Fruit fly (Drosophila melanogaster) whole organism, wandering third instar larva: Measurements from ENCODE around the gene Cyp4s3.

ENCODE experiments used
- Abd-B ChIP-seq: fragments of >200 bp; optimal IDR thresholded peaks from 2 replicates; lab custom pipeline; 2017; ENCODE audit warnings: missing biosample characterization, missing genetic modification characterization
- CG32264 ChIP-seq: fragments of 200-800 bp; sonication (Bioruptor generic); optimal IDR thresholded peaks from 2 replicates; lab custom pipeline; 2016; ENCODE audit warnings: missing biosample characterization, missing genetic modification characterization
- CG9705 ChIP-seq: fragments of 200-800 bp; sonication (Bioruptor generic); optimal IDR thresholded peaks from 2 replicates; lab custom pipeline; 2018; ENCODE audit warnings: missing biosample characterization, mild to moderate bottlenecking, missing genetic modification characterization
- CrebA ChIP-seq: fragments of 200-800 bp; sonication (Bioruptor generic); optimal IDR thresholded peaks from 2 replicates; lab custom pipeline; 2016; ENCODE audit warnings: missing biosample characterization, mild to moderate bottlenecking, missing genetic modification characterization, borderline replicate concordance
- Dfd ChIP-seq: fragments of >200 bp; optimal IDR thresholded peaks from 2 replicates; lab custom pipeline; 2017; ENCODE audit warnings: missing biosample characterization, missing genetic modification characterization
- Dif ChIP-seq: fragments of 200-275, 200-300 bp; sonication (Bioruptor generic); optimal IDR thresholded peaks from 2 replicates; lab custom pipeline; 2018; ENCODE audit warnings: missing biosample characterization, missing genetic modification characterization; ENCODE audit not compliant: partially characterized antibody
- GATAd ChIP-seq: sonication (Bioruptor generic); optimal IDR thresholded peaks from 2 replicates; lab custom pipeline; 2016; ENCODE audit warnings: missing biosample characterization, missing genetic modification characterization
- HLH106 ChIP-seq: fragments of 200-800 bp; optimal IDR thresholded peaks from 3 replicates; lab custom pipeline; 2019; ENCODE audit warnings: missing biosample characterization, mild to moderate bottlenecking, missing genetic modification characterization, moderate library complexity
- Hnf4 ChIP-seq: fragments of 200-800 bp; sonication (Bioruptor generic); optimal IDR thresholded peaks from 2 replicates; lab custom pipeline; 2016; ENCODE audit warnings: missing biosample characterization, mild to moderate bottlenecking, missing genetic modification characterization
- Hr78 ChIP-seq: fragments of >200 bp; optimal IDR thresholded peaks from 2 replicates; lab custom pipeline; 2017; ENCODE audit warnings: missing biosample characterization, missing genetic modification characterization
- Hr83 ChIP-seq: fragments of 200-300 bp; sonication (Bioruptor generic); optimal IDR thresholded peaks from 2 replicates; lab custom pipeline; 2016; ENCODE audit warnings: missing biosample characterization, mild to moderate bottlenecking, missing genetic modification characterization, moderate library complexity; ENCODE audit not compliant: poor library complexity, severe bottlenecking
- Jra ChIP-seq: sonication (Bioruptor generic); optimal IDR thresholded peaks from 2 replicates; lab custom pipeline; 2016; ENCODE audit warnings: missing biosample characterization, missing genetic modification characterization
- Mio ChIP-seq: sonication (Bioruptor generic); optimal IDR thresholded peaks from 2 replicates; lab custom pipeline; 2016; ENCODE audit warnings: missing biosample characterization, missing genetic modification characterization
- Myc ChIP-seq: fragments of >200 bp; optimal IDR thresholded peaks from 2 replicates; lab custom pipeline; 2017
- N ChIP-seq: fragments of >200 bp; optimal IDR thresholded peaks from 2 replicates; lab custom pipeline; 2018; ENCODE audit warnings: missing biosample characterization, missing external identifiers, missing genetic modification characterization
- OdsH ChIP-seq: fragments of 200-800 bp; sonication (Bioruptor generic); optimal IDR thresholded peaks from 2 replicates; lab custom pipeline; 2016; ENCODE audit warnings: missing biosample characterization, mild to moderate bottlenecking, missing genetic modification characterization
- Rel ChIP-seq, 2 experiments: fragments of 200-800 bp; sonication (Bioruptor generic) in 1 of 2; optimal IDR thresholded peaks; 2 replicates in 1 of 2; 3 replicates in 1 of 2; lab custom pipeline; 2016 to 2019; ENCODE audit warnings: mild to moderate bottlenecking in 2 of 2, missing biosample characterization in 2 of 2, missing genetic modification characterization in 2 of 2, moderate library complexity in 1 of 2
- Sp1 ChIP-seq: fragments of 200-800 bp; sonication (Bioruptor generic); optimal IDR thresholded peaks from 3 replicates; lab custom pipeline; 2019; ENCODE audit warnings: missing biosample characterization, mild to moderate bottlenecking, missing genetic modification characterization, moderate library complexity
- Vsx2 ChIP-seq: fragments of 200-300, 225-300 bp; sonication (Bioruptor generic); optimal IDR thresholded peaks from 2 replicates; lab custom pipeline; 2018; ENCODE audit warnings: missing biosample characterization, missing genetic modification characterization; ENCODE audit not compliant: partially characterized antibody
- br ChIP-seq: fragments of 200-800 bp; sonication (Bioruptor generic); optimal IDR thresholded peaks from 2 replicates; lab custom pipeline; 2016; ENCODE audit warnings: missing biosample characterization, missing genetic modification characterization
- brk ChIP-seq: fragments of 200-800 bp; sonication (Bioruptor generic); optimal IDR thresholded peaks from 2 replicates; lab custom pipeline; 2016; ENCODE audit warnings: missing biosample characterization, mild to moderate bottlenecking, missing genetic modification characterization
- dl ChIP-seq, 2 experiments: fragments of 175-275, 200-275 bp in 1 of 2; fragments of 200-275 bp in 1 of 2; sonication (Bioruptor generic); optimal IDR thresholded peaks; lab custom pipeline; 2018; ENCODE audit warnings: mild to moderate bottlenecking in 2 of 2, missing biosample characterization in 2 of 2, missing genetic modification characterization in 2 of 2, moderate library complexity in 2 of 2; ENCODE audit not compliant: partially characterized antibody in 2 of 2, insufficient read depth in 1 of 2
- dmrt93B ChIP-seq: fragments of 200-800 bp; sonication (Bioruptor generic); optimal IDR thresholded peaks from 2 replicates; lab custom pipeline; 2018; ENCODE audit warnings: missing biosample characterization, mild to moderate bottlenecking, missing genetic modification characterization
- dsf ChIP-seq: sonication (Bioruptor generic); optimal IDR thresholded peaks from 2 replicates; lab custom pipeline; 2016; ENCODE audit warnings: missing biosample characterization, missing genetic modification characterization, borderline replicate concordance
- ey ChIP-seq: fragments of 200-800 bp; sonication (Bioruptor generic); optimal IDR thresholded peaks from 2 replicates; lab custom pipeline; 2016; ENCODE audit warnings: missing biosample characterization, missing genetic modification characterization
- foxo ChIP-seq, 2 experiments: fragments of 200-800 bp; sonication (Bioruptor generic); optimal IDR thresholded peaks; 2 replicates in 1 of 2; 3 replicates in 1 of 2; lab custom pipeline; 2016 to 2017; ENCODE audit warnings: missing biosample characterization in 2 of 2, missing genetic modification characterization in 2 of 2
- fru ChIP-seq: fragments of 200-800 bp; sonication (Bioruptor generic); optimal IDR thresholded peaks from 3 replicates; lab custom pipeline; 2016; ENCODE audit warnings: missing biosample characterization, mild to moderate bottlenecking, missing genetic modification characterization
- h ChIP-seq: fragments of 200-800 bp; sonication (Bioruptor generic); optimal IDR thresholded peaks from 3 replicates; lab custom pipeline; 2016; ENCODE audit warnings: missing biosample characterization, mild to moderate bottlenecking, missing genetic modification characterization
- jim ChIP-seq: fragments of 175-275, 200-325 bp; sonication (Bioruptor generic); optimal IDR thresholded peaks from 2 replicates; lab custom pipeline; 2016; ENCODE audit warnings: missing biosample characterization, mild to moderate bottlenecking, missing genetic modification characterization
- lola ChIP-seq: fragments of >200 bp; optimal IDR thresholded peaks from 2 replicates; lab custom pipeline; 2017; ENCODE audit warnings: missing biosample characterization, missing genetic modification characterization
- pan ChIP-seq: fragments of >200 bp; optimal IDR thresholded peaks from 2 replicates; lab custom pipeline; 2017
- psq ChIP-seq: fragments of 200-800 bp; sonication (Bioruptor generic); optimal IDR thresholded peaks from 3 replicates; lab custom pipeline; 2017; ENCODE audit warnings: missing biosample characterization, mild to moderate bottlenecking, missing genetic modification characterization, moderate library complexity
- rgr ChIP-seq: fragments of 200-800 bp; sonication (Bioruptor generic); optimal IDR thresholded peaks from 3 replicates; lab custom pipeline; 2016; ENCODE audit warnings: missing biosample characterization, mild to moderate bottlenecking, missing genetic modification characterization
- sage ChIP-seq: fragments of 200-800 bp; sonication (Bioruptor generic); optimal IDR thresholded peaks from 2 replicates; lab custom pipeline; 2016; ENCODE audit warnings: missing biosample characterization, mild to moderate bottlenecking, missing genetic modification characterization
- sv ChIP-seq: fragments of 200-800 bp; sonication (Bioruptor generic); optimal IDR thresholded peaks from 3 replicates; lab custom pipeline; 2016; ENCODE audit warnings: missing biosample characterization, missing genetic modification characterization
- tai ChIP-seq: sonication (Bioruptor generic); optimal IDR thresholded peaks from 2 replicates; lab custom pipeline; 2016; ENCODE audit warnings: missing biosample characterization, missing genetic modification characterization
- usp ChIP-seq: fragments of >200 bp; optimal IDR thresholded peaks from 2 replicates; lab custom pipeline; 2017; ENCODE audit warnings: missing biosample characterization, missing genetic modification characterization
- woc ChIP-seq: sonication (Bioruptor generic); optimal IDR thresholded peaks from 2 replicates; lab custom pipeline; 2016; ENCODE audit warnings: missing biosample characterization, mild to moderate bottlenecking, missing genetic modification characterization

Cyp4s3 gene

DNA sequence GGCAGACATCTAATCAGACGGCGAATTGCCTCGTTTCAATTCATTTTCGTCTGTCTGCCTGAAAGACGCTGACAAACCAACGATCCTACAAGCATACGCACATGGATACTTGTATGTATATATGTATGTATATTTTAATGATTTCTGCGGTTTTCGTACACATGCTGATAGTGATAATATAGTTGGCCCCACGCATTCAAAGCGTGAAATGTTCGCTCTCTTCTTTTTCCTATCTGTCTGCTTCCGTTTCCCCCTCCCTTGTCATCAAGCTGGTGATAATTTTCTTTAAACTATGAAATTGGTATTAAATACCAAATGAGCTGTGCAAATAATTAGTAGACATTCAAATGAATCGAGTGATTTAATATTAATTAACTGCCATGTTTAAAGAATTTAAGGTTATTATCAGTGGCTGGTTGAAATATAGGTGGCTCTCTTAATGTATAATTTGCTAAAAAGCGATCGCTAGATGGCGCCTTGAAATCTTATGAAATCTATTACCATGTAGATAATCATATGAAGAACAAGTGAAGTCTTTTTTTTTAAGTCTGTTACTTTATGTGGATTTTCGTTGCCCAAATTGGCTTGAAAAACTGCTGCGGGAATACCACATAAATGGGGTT, 35.5 kb downstream of the Cyp4s3 start, which contains the start of gene CG33177:
Gene CG33177 (plus strand): TSS at position 588 of the 623 bp plus-strand sequence.
- TF ChIP-seq N (GFP tag; lab: Kevin White, UChicago) = no peak
- TF ChIP-seq psq (GFP tag; lab: Kevin White, UChicago) = no peak
- TF ChIP-seq foxo (GFP tag; optimal IDR thresholded peaks at IDR 0.05; lab: Kevin White, UChicago) = peak in 1 of 2 experiments; percentile 38
- TF ChIP-seq dmrt93B (GFP tag; lab: Kevin White, UChicago) = no peak
- no peak for TF ChIP-seq Hr78
- no peak for TF ChIP-seq Sp1 (GFP tag; lab: Kevin White, UChicago)
- peak; percentile 36 for TF ChIP-seq Hnf4 (GFP tag; lab: Kevin White, UChicago)
- TF ChIP-seq Vsx2 (GFP tag; lab: Kevin White, UChicago) = no peak
- no peak for TF ChIP-seq brk (GFP tag; lab: Kevin White, UChicago)
- TF ChIP-seq tai (GFP tag; lab: Kevin White, UChicago) = peak; percentile 35
- TF ChIP-seq lola (GFP tag; lab: Kevin White, UChicago) = no peak
- TF ChIP-seq Dif = no peak
- TF ChIP-seq Abd-B (GFP tag; lab: Kevin White, UChicago) = no peak
- TF ChIP-seq Mio (GFP tag; lab: Kevin White, UChicago) = no peak
- no peak for TF ChIP-seq usp
- TF ChIP-seq CG32264 (GFP tag; lab: Kevin White, UChicago) = no peak
- TF ChIP-seq Jra (GFP tag; lab: Kevin White, UChicago) = no peak
- no peak for TF ChIP-seq GATAd (GFP tag; lab: Kevin White, UChicago)
- TF ChIP-seq Dfd (GFP tag; lab: Kevin White, UChicago) = no peak
- TF ChIP-seq HLH106 = peak; percentile 16
- no peak for TF ChIP-seq br (GFP tag; lab: Kevin White, UChicago)
- TF ChIP-seq sage = no peak
- TF ChIP-seq Rel (GFP tag; optimal IDR thresholded peaks at IDR 0.05; lab: Kevin White, UChicago) = no peak
- TF ChIP-seq Rel (tag; optimal IDR thresholded peaks at IDR 0.05; lab: Kevin White, UChicago) = no peak
- TF ChIP-seq rgr (GFP tag; lab: Kevin White, UChicago) = peak; percentile 3
- TF ChIP-seq woc (GFP tag; lab: Kevin White, UChicago) = no peak
- no peak for TF ChIP-seq jim
- no peak for TF ChIP-seq Myc (lab: Kevin White, UChicago)
- peak; percentile 7 for TF ChIP-seq h (GFP tag; lab: Kevin White, UChicago)
- peak; percentile 39 for TF ChIP-seq fru (GFP tag; lab: Kevin White, UChicago)
- TF ChIP-seq OdsH (GFP tag; lab: Kevin White, UChicago) = no peak
- no peak for TF ChIP-seq CrebA (GFP tag; lab: Kevin White, UChicago)
- no peak for TF ChIP-seq sv (GFP tag; lab: Kevin White, UChicago)
- no peak for TF ChIP-seq ey (GFP tag; lab: Kevin White, UChicago)
- no peak for TF ChIP-seq dsf (GFP tag; lab: Kevin White, UChicago)
- TF ChIP-seq dl (GFP tag; optimal IDR thresholded peaks at IDR 0.05; lab: Kevin White, UChicago; ENCODE audit: insufficient read depth in 1 of 2, partially characterized antibody in 2 of 2) = no peak
- TF ChIP-seq Hr83 = no peak
- peak; percentile 20 for TF ChIP-seq CG9705 (GFP tag; lab: Kevin White, UChicago)
- TF ChIP-seq pan (lab: Kevin White, UChicago) = no peak
- TF ChIP-seq, all 38 proteins: peak for 8

DNA sequence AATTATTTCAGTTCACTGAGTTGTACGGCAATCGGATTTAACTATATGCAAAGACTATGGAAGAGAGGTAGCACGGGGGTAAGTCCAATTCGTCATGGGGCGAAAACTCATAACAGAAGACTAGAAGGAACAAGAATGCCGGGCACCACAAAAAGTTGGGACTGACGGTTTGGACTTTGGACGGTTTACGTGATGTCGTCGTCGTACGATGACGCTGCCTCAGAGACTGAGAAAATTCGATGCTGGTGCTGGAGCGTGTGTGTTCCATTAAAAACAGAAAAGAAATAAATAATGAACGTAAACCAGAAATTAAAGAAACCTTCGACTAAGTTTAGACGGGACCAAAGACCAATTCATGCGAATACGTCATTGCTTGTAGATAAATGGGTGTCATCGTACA, 36.4 kb downstream of the Cyp4s3 start:
- TF ChIP-seq woc (GFP tag; lab: Kevin White, UChicago) (no peak), lola (GFP tag; lab: Kevin White, UChicago) (no peak), rgr (GFP tag; lab: Kevin White, UChicago) (no peak), sage (no peak), Sp1 (GFP tag; lab: Kevin White, UChicago) (no peak), Hnf4 (GFP tag; lab: Kevin White, UChicago) (peak; percentile 45), fru (GFP tag; lab: Kevin White, UChicago) (no peak)
